Fruit fly (Drosophila melanogaster) whole organism, embryonic: ENCODE data around the gene CG14367.

Source experiments
- CG11456 ChIP-seq: fragments of 200-800 bp; sonication (Bioruptor generic); IDR thresholded peaks from 3 replicates; pipeline ENCODE4 v1.3.6; 2022; ENCODE audit warnings: missing biosample characterization, missing genetic modification characterization
- CG12071 ChIP-seq: fragments of 200-800 bp; sonication (Bioruptor generic); optimal IDR thresholded peaks from 3 replicates; lab custom pipeline; 2018; ENCODE audit warnings: missing biosample characterization, mild to moderate bottlenecking, missing genetic modification characterization
- CG15479 ChIP-seq: fragments of 200-800 bp; sonication (Bioruptor generic); optimal IDR thresholded peaks from 3 replicates; lab custom pipeline; 2019; ENCODE audit warnings: missing biosample characterization, mild to moderate bottlenecking, missing genetic modification characterization, moderate library complexity
- CG17385 ChIP-seq: fragments of 200-800 bp; sonication (Bioruptor generic); optimal IDR thresholded peaks from 3 replicates; lab custom pipeline; 2018; ENCODE audit warnings: missing biosample characterization, mild to moderate bottlenecking, missing genetic modification characterization
- CG2199 ChIP-seq: fragments of 200-800 bp; sonication (Bioruptor generic); IDR thresholded peaks from 3 replicates; pipeline ENCODE4 v1.3.6; 2022; ENCODE audit warnings: missing biosample characterization, missing genetic modification characterization
- CG31365 ChIP-seq: fragments of 200-800 bp; sonication (Bioruptor generic); optimal IDR thresholded peaks from 2 replicates; lab custom pipeline; 2018; ENCODE audit warnings: missing biosample characterization, mild to moderate bottlenecking, missing genetic modification characterization
- CG34376 ChIP-seq: fragments of 200-800 bp; sonication (Bioruptor generic); optimal IDR thresholded peaks from 2 replicates; lab custom pipeline; 2018; ENCODE audit warnings: missing biosample characterization, mild to moderate bottlenecking, missing genetic modification characterization
- CG3726 ChIP-seq: fragments of 200-800 bp; sonication (Bioruptor generic); IDR thresholded peaks from 3 replicates; pipeline ENCODE4, ENCODE4 v1.3.6; 2022; ENCODE audit warnings: missing biosample characterization, missing genetic modification characterization
- CG4282 ChIP-seq: fragments of 200-800 bp; sonication (Bioruptor generic); optimal IDR thresholded peaks from 2 replicates; lab custom pipeline; 2016; ENCODE audit warnings: missing biosample characterization, missing genetic modification characterization
- CG6683 ChIP-seq: fragments of 200-800 bp; sonication (Bioruptor generic); optimal IDR thresholded peaks from 2 replicates; lab custom pipeline; 2017; ENCODE audit warnings: missing biosample characterization, mild to moderate bottlenecking, missing genetic modification characterization, missing genetic modification reagents
- CG7556 ChIP-seq: fragments of 200-800 bp; sonication (Bioruptor generic); optimal IDR thresholded peaks from 2 replicates; lab custom pipeline; 2017; ENCODE audit warnings: missing biosample characterization, mild to moderate bottlenecking, missing genetic modification characterization
- CG9215 ChIP-seq: fragments of 200-800 bp; sonication (Bioruptor generic); IDR thresholded peaks from 2 replicates; pipeline ENCODE4 v1.3.6; 2022; ENCODE audit warnings: missing biosample characterization, missing genetic modification characterization
- Dfd ChIP-seq, 2 experiments: fragments of >200 bp; optimal IDR thresholded peaks; 2 replicates each; lab custom pipeline; 2017; ENCODE audit warnings: missing biosample characterization in 2 of 2, missing genetic modification characterization in 2 of 2
- Eip74EF ChIP-seq, 2 experiments: fragments of 200-800 bp in 1 of 2; fragments of >200 bp in 1 of 2; sonication (Bioruptor generic) in 1 of 2; optimal IDR thresholded peaks; 2 replicates each; lab custom pipeline; 2017 to 2019; ENCODE audit warnings: missing biosample characterization in 2 of 2, missing genetic modification characterization in 2 of 2, mild to moderate bottlenecking in 1 of 2, moderate library complexity in 1 of 2
- Ets65A ChIP-seq: fragments of 200-800 bp; sonication (Bioruptor generic); peaks from one replicate; lab custom pipeline; 2016; ENCODE audit warnings: missing biosample characterization, missing genetic modification characterization
- HLHmδ ChIP-seq: fragments of 200-800 bp; sonication (Bioruptor generic); optimal IDR thresholded peaks from 2 replicates; lab custom pipeline; 2018; ENCODE audit warnings: missing biosample characterization, mild to moderate bottlenecking, missing genetic modification characterization, moderate library complexity
- Med ChIP-seq: fragments of 200-800 bp; sonication (Bioruptor generic); peaks from one replicate; lab custom pipeline; 2016; ENCODE audit warnings: missing biosample characterization, missing genetic modification characterization, mild to moderate bottlenecking, inconsistent platforms, moderate library complexity
- Neu2 ChIP-seq: fragments of 200-800 bp; sonication (Bioruptor generic); optimal IDR thresholded peaks from 3 replicates; lab custom pipeline; 2016; ENCODE audit warnings: missing biosample characterization, missing genetic modification characterization, borderline replicate concordance
- Pdp1 ChIP-seq, 2 experiments: fragments of 200-800 bp; sonication (Bioruptor generic); optimal IDR thresholded peaks; 3 replicates each; lab custom pipeline; 2016; ENCODE audit warnings: missing biosample characterization in 2 of 2, missing genetic modification characterization in 2 of 2, mild to moderate bottlenecking in 1 of 2, moderate library complexity in 1 of 2
- br ChIP-seq: fragments of >200 bp; optimal IDR thresholded peaks from 2 replicates; lab custom pipeline; 2017
- cg ChIP-seq: fragments of 200-800 bp; sonication (Bioruptor generic); optimal IDR thresholded peaks from 3 replicates; lab custom pipeline; 2019; ENCODE audit warnings: missing biosample characterization, mild to moderate bottlenecking, missing genetic modification characterization, moderate library complexity
- chinmo ChIP-seq: fragments of 200-800 bp; sonication (Bioruptor generic); IDR thresholded peaks from 4 replicates; pipeline ENCODE4 v1.3.6; 2022; ENCODE audit warnings: missing biosample characterization, missing genetic modification characterization; ENCODE audit not compliant: partially characterized antibody
- corto ChIP-seq: fragments of 200-800 bp; sonication (Bioruptor generic); optimal IDR thresholded peaks from 2 replicates; lab custom pipeline; 2016; ENCODE audit warnings: missing biosample characterization, mild to moderate bottlenecking, missing genetic modification characterization, moderate library complexity
- crp ChIP-seq, 2 experiments: fragments of 200-800 bp; sonication (Bioruptor generic); optimal IDR thresholded peaks; 2 replicates in 1 of 2; 3 replicates in 1 of 2; lab custom pipeline; 2017; ENCODE audit warnings: missing biosample characterization in 2 of 2, missing genetic modification characterization in 2 of 2, mild to moderate bottlenecking in 1 of 2, moderate library complexity in 1 of 2
- cwo ChIP-seq: fragments of 200-800 bp; sonication (Bioruptor generic); optimal IDR thresholded peaks from 3 replicates; lab custom pipeline; 2017; ENCODE audit warnings: missing biosample characterization, missing genetic modification characterization, mild to moderate bottlenecking, moderate library complexity, missing genetic modification reagents
- hth ChIP-seq: fragments of >200 bp; optimal IDR thresholded peaks from 2 replicates; lab custom pipeline; 2017; ENCODE audit warnings: inconsistent platforms
- luna ChIP-seq: fragments of 200-800 bp; sonication (Bioruptor generic); optimal IDR thresholded peaks from 2 replicates; lab custom pipeline; 2016; ENCODE audit warnings: missing biosample characterization, missing genetic modification characterization
- nerfin-1 ChIP-seq: fragments of 200-800 bp; sonication (Bioruptor generic); optimal IDR thresholded peaks from 3 replicates; lab custom pipeline; 2019; ENCODE audit warnings: missing biosample characterization, mild to moderate bottlenecking, missing genetic modification characterization, moderate library complexity
- p53 ChIP-seq: fragments of 200-800 bp; sonication (Bioruptor generic); optimal IDR thresholded peaks from 2 replicates; lab custom pipeline; 2016; ENCODE audit warnings: missing biosample characterization, missing genetic modification characterization
- psq ChIP-seq: fragments of 200-800 bp; sonication (Bioruptor generic); optimal IDR thresholded peaks from 2 replicates; lab custom pipeline; 2017; ENCODE audit warnings: missing biosample characterization, missing genetic modification characterization
- pum ChIP-seq: fragments of 200-800 bp; sonication (Bioruptor generic); optimal IDR thresholded peaks from 2 replicates; lab custom pipeline; 2016; ENCODE audit warnings: missing biosample characterization, missing genetic modification characterization
- schlank ChIP-seq: fragments of 200-800 bp; sonication (Bioruptor generic); optimal IDR thresholded peaks from 2 replicates; lab custom pipeline; 2018; ENCODE audit warnings: missing biosample characterization, mild to moderate bottlenecking, missing genetic modification characterization
- sens ChIP-seq: fragments of 200-800 bp; sonication (Bioruptor generic); peaks from one replicate; lab custom pipeline; 2016; ENCODE audit warnings: missing biosample characterization, missing genetic modification characterization
- sim ChIP-seq: fragments of 200-800 bp; sonication (Bioruptor generic); IDR thresholded peaks from 2 replicates; pipeline ENCODE4 v1.3.6; 2022; ENCODE audit warnings: missing biosample characterization, missing genetic modification characterization
- sug ChIP-seq: fragments of 200-800 bp; optimal IDR thresholded peaks from 2 replicates; lab custom pipeline; 2019; ENCODE audit warnings: missing biosample characterization, mild to moderate bottlenecking, missing genetic modification characterization, moderate library complexity
- zf30C ChIP-seq: fragments of 200-800 bp; sonication (Bioruptor generic); optimal IDR thresholded peaks from 3 replicates; lab custom pipeline; 2018; ENCODE audit warnings: missing biosample characterization, mild to moderate bottlenecking, missing genetic modification characterization

The CG14367 gene

dm6 chr3R:13683624-13684568 lies 10.0 kb upstream of the CG14367 start, which contains the start of gene flfl (continued):
- peak; percentile 44 for TF ChIP-seq CG12071

dm6 chr3R:13684569-13685402 lies 9.1 kb upstream of the CG14367 start:
- TF ChIP-seq psq, result peak; percentile 87
- peak; percentile 89 for TF ChIP-seq CG17385
- no peak for TF ChIP-seq luna
- peak; percentile 73 for TF ChIP-seq cg
- no peak for TF ChIP-seq CG9215 (GFP tag; lab: Robert Waterston, UW)
- peak; percentile 13 for TF ChIP-seq CG34376 (GFP tag; lab: Kevin White, UChicago)
- TF ChIP-seq sim (GFP tag; lab: Robert Waterston, UW), result no peak
- TF ChIP-seq Dfd (GFP tag; optimal IDR thresholded peaks at IDR 0.05; lab: Kevin White, UChicago), result no peak
- TF ChIP-seq Med (GFP tag; lab: Kevin White, UChicago), result peak; percentile 54
- TF ChIP-seq sug, result peak; percentile 27
- no peak for TF ChIP-seq Ets65A (GFP tag; lab: Kevin White, UChicago)
- TF ChIP-seq crp (GFP tag; optimal IDR thresholded peaks at IDR 0.05; lab: Kevin White, UChicago), result no peak
- no peak for TF ChIP-seq CG31365
- peak; percentile 34 for TF ChIP-seq sens (GFP tag; lab: Kevin White, UChicago)
- peak; percentile 81 for TF ChIP-seq zf30C (GFP tag; lab: Kevin White, UChicago)
- peak; percentile 52 for TF ChIP-seq p53 (GFP tag; lab: Kevin White, UChicago)
- peak; percentile 93 for TF ChIP-seq CG15479 (GFP tag; lab: Kevin White, UChicago)
- peak in 1 of 2 experiments; percentile 57 for TF ChIP-seq Eip74EF (GFP tag; optimal IDR thresholded peaks at IDR 0.05; lab: Kevin White, UChicago)
- peak; percentile 17 for TF ChIP-seq corto (GFP tag; lab: Kevin White, UChicago)
- no peak for TF ChIP-seq hth
- peak; percentile 92 for TF ChIP-seq nerfin-1 (tag; lab: Kevin White, UChicago)
- no peak for TF ChIP-seq HLHmδ

dm6 chr3R:13685969-13686368 lies 7.9 kb upstream of the CG14367 start:
- TF ChIP-seq chinmo (GFP tag; lab: Robert Waterston, UW) (0 out of 4 replicates have a peak, but pooled peaks have one; percentile 35), CG3726 (GFP tag; lab: Robert Waterston, UW) (no peak), CG4282 (no peak), Pdp1 (GFP tag; optimal IDR thresholded peaks at IDR 0.05; lab: Kevin White, UChicago) (peak in 1 of 2 experiments; percentile 97), cwo (GFP tag; lab: Kevin White, UChicago) (peak; percentile 43), CG6683 (GFP tag; lab: Kevin White, UChicago) (no peak), br (lab: Kevin White, UChicago) (no peak), pum (GFP tag; lab: Kevin White, UChicago) (no peak), Neu2 (no peak), CG11456 (GFP tag; lab: Robert Waterston, UW) (no peak), CG2199 (GFP tag; lab: Robert Waterston, UW) (0 out of 3 replicates have a peak, but pooled peaks have one; percentile 14), schlank (tag; lab: Kevin White, UChicago) (no peak), CG7556 (no peak)
